Worm (Caenorhabditis elegans): Measurements from ENCODE around the gene F58H1.7.

Gene F58H1.7

DNA sequence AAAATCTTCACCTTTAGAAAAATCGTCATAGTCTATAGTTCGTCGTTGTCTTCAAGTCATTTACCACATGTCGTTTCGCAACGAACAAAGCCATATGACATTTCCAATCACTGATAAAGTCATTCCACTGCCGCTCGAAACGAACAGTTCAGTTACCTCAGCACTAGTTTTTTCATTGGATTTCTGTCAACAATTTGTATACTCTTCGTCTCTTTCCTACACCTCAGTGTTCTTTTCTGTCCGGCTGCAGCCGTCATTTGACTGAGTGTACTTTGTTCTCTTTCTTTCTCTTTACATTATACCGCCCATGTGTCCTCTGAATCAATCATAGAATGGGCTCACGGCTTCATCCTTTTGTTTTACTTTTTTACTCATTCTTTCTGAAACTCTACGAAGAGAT is 43.4 kb downstream of the F58H1.7 start (continued):
- TF ChIP-seq T20F7.1 (GFP tag; optimal IDR thresholded peaks at IDR 0.05): peak; percentile 23
- no peak for TF ChIP-seq spr-3 (GFP tag; optimal IDR thresholded peaks at IDR 0.05)
- TF ChIP-seq unc-62 (GFP tag; optimal IDR thresholded peaks at IDR 0.05 in 1 of 2): no peak
- no peak for TF ChIP-seq unc-62 (tag; optimal IDR thresholded peaks at IDR 0.05)
- TF ChIP-seq daf-16 (GFP tag; optimal IDR thresholded peaks at IDR 0.05): no peak
- TF ChIP-seq daf-16 (tag; optimal IDR thresholded peaks at IDR 0.05): peak; percentile 80
- no peak for TF ChIP-seq snpc-4 (tag; optimal IDR thresholded peaks at IDR 0.05)
- no peak for TF ChIP-seq cey-2 (tag; optimal IDR thresholded peaks at IDR 0.05; ENCODE audit: borderline replicate concordance, insufficient read depth)
- no peak for TF ChIP-seq aly-2 (tag; optimal IDR thresholded peaks at IDR 0.05)
- TF ChIP-seq nhr-42 (GFP tag; IDR thresholded peaks at IDR 0.05): no peak
- TF ChIP-seq fos-1 (tag; optimal IDR thresholded peaks at IDR 0.05): no peak
- TF ChIP-seq sdz-12 (GFP tag; optimal IDR thresholded peaks at IDR 0.05): no peak
- no peak for TF ChIP-seq T26A8.4 (GFP tag; IDR thresholded peaks at IDR 0.05)
- no peak for TF ChIP-seq ztf-11 (tag; optimal IDR thresholded peaks at IDR 0.05)
- TF ChIP-seq lin-13 (GFP tag; optimal IDR thresholded peaks at IDR 0.05): no peak
- peak; percentile 88 for TF ChIP-seq hlh-30 (tag; optimal IDR thresholded peaks at IDR 0.05; ENCODE audit: insufficient read depth)
- peak; percentile 9 for TF ChIP-seq dpl-1 (GFP tag; optimal IDR thresholded peaks at IDR 0.05)
- TF ChIP-seq mdl-1 (tag; optimal IDR thresholded peaks at IDR 0.05): peak in 1 of 2 experiments; percentile 73
- TF ChIP-seq F44E2.7 (GFP tag; IDR thresholded peaks at IDR 0.05): no peak
- no peak for TF ChIP-seq zfp-2 (tag; optimal IDR thresholded peaks at IDR 0.05)
- no peak for TF ChIP-seq daf-8 (GFP tag; IDR thresholded peaks at IDR 0.05)
- TF ChIP-seq pha-4 (GFP tag; IDR thresholded peaks at IDR 0.05): no peak
- TF ChIP-seq pha-4 (tag; optimal IDR thresholded peaks at IDR 0.05): no peak
- no peak for TF ChIP-seq lir-3 (tag; optimal IDR thresholded peaks at IDR 0.05)
- no peak for TF ChIP-seq D1046.2 (GFP tag; IDR thresholded peaks at IDR 0.05)
- no peak for TF ChIP-seq zip-2 (tag; optimal IDR thresholded peaks at IDR 0.05)
- TF ChIP-seq mdt-29 (GFP tag; IDR thresholded peaks at IDR 0.05): no peak
- TF ChIP-seq attf-4 (tag; optimal IDR thresholded peaks at IDR 0.05): no peak
- TF ChIP-seq spr-1 (tag; optimal IDR thresholded peaks at IDR 0.05): no peak
- TF ChIP-seq dmd-8 (GFP tag; IDR thresholded peaks at IDR 0.05): no peak
- TF ChIP-seq tra-1 (GFP tag; IDR thresholded peaks at IDR 0.05): peak; percentile 46; the same call in 1 of the 2 replicates
- no peak for TF ChIP-seq ces-1 (GFP tag; optimal IDR thresholded peaks at IDR 0.05)
- peak; percentile 3 for TF ChIP-seq nhr-10 (tag; optimal IDR thresholded peaks at IDR 0.05)
- no peak for TF ChIP-seq mes-2 (tag; optimal IDR thresholded peaks at IDR 0.05; ENCODE audit: poor library complexity, severe bottlenecking)
- TF ChIP-seq ZK546.5 (tag; optimal IDR thresholded peaks at IDR 0.05): no peak
- no peak for TF ChIP-seq ceh-20 (GFP tag; IDR thresholded peaks at IDR 0.05)
- no peak for TF ChIP-seq lin-15B (tag; optimal IDR thresholded peaks at IDR 0.05)
- TF ChIP-seq nhr-48 (tag; optimal IDR thresholded peaks at IDR 0.05): no peak
- peak; percentile 60 for TF ChIP-seq mxl-3 (GFP tag; optimal IDR thresholded peaks at IDR 0.05)
- no peak for TF ChIP-seq lin-38 (GFP tag; IDR thresholded peaks at IDR 0.05)
- TF ChIP-seq unc-39 (tag; optimal IDR thresholded peaks at IDR 0.05): no peak
- TF ChIP-seq snpc-1.2 (GFP tag; IDR thresholded peaks at IDR 0.05): no peak
- no peak for TF ChIP-seq ceh-62 (tag; optimal IDR thresholded peaks at IDR 0.05)
- no peak for TF ChIP-seq ceh-44 (GFP tag; IDR thresholded peaks at IDR 0.05)
- no peak for TF ChIP-seq ceh-28 (tag; optimal IDR thresholded peaks at IDR 0.05)
- no peak for TF ChIP-seq nhr-111 (GFP tag; optimal IDR thresholded peaks at IDR 0.05)
- no peak for TF ChIP-seq F26F4.8 (GFP tag; conservative IDR thresholded peaks at IDR 0.05)
- 0 out of 2 replicates have a peak, but pooled peaks have one; percentile 18 for TF ChIP-seq php-3 (GFP tag; IDR thresholded peaks at IDR 0.05)
- TF ChIP-seq aha-1 (tag): no peak
- TF ChIP-seq lim-7 (GFP tag; IDR thresholded peaks at IDR 0.05): no peak
- TF ChIP-seq fkh-10 (GFP tag; optimal IDR thresholded peaks at IDR 0.05): no peak
- TF ChIP-seq R02D3.7 (tag; optimal IDR thresholded peaks at IDR 0.05): no peak
- no peak for TF ChIP-seq zfp-3 (GFP tag; conservative IDR thresholded peaks at IDR 0.05)
- no peak for TF ChIP-seq egl-43 (GFP tag; IDR thresholded peaks at IDR 0.05)
